Worm (Caenorhabditis elegans) whole organism, L4 larva: Measurements from ENCODE around the gene F36G9.15.
"Not testable (repeated sequence)": the region's sequence is repeated elsewhere in the genome, so short reads cannot be mapped to it uniquely, and the experiment has no call there.

Experiments
- F26F4.8 ChIP-seq: fragments of 200-800 bp; sonication (Bioruptor generic); conservative IDR thresholded peaks from 2 replicates; pipeline ENCODE4 v1.3.6; 2022; ENCODE audit warnings: missing genetic modification characterization, missing compliant biosample characterization
- arid-1 ChIP-seq: fragments of 200-800 bp; sonication (Bioruptor generic); conservative IDR thresholded peaks from 2 replicates; pipeline ENCODE4 v1.3.6; 2022; ENCODE audit warnings: missing genetic modification reagents, missing genetic modification characterization, missing compliant biosample characterization
- fkh-10 ChIP-seq: fragments of 150-350 bp; optimal IDR thresholded peaks from 2 replicates; lab custom pipeline; 2014; ENCODE audit warnings: missing biosample characterization, missing genetic modification reagents, missing genetic modification characterization

ce11 chrV:15991850-15992249 lies 3.9 kb upstream of the F36G9.15 start, which contains the start of gene C06C6.7:
- TF ChIP-seq F26F4.8 (GFP tag; lab: Robert Waterston, UW); fkh-10; arid-1 (GFP tag; lab: Robert Waterston, UW): not testable (repeated sequence)
